Worm (Caenorhabditis elegans) whole organism, young adult: ENCODE data around the gene K08H2.10.

Experiments
- B0019.2 ChIP-seq: fragments of 200-800 bp; sonication (Bioruptor generic); conservative IDR thresholded peaks from 2 replicates; pipeline ENCODE4 v1.3.6; 2022; ENCODE audit warnings: missing genetic modification reagents, missing genetic modification characterization, missing compliant biosample characterization
- B0035.1 ChIP-seq: sonication (generic microtip); optimal IDR thresholded peaks from 2 replicates; lab custom pipeline; 2016; ENCODE audit warnings: missing genetic modification characterization, mild to moderate bottlenecking, missing compliant biosample characterization, missing genotype, missing genetic modification reagents
- B0336.3 ChIP-seq: fragments of 200-800 bp; sonication (Bioruptor generic); IDR thresholded peaks from 2 replicates; pipeline ENCODE4 v1.3.6; 2022; ENCODE audit warnings: missing genetic modification characterization, missing compliant biosample characterization
- F22D6.2 ChIP-seq: sonication (generic microtip); optimal IDR thresholded peaks from 2 replicates; lab custom pipeline; 2016; ENCODE audit warnings: mild to moderate bottlenecking, missing genetic modification characterization, missing compliant biosample characterization
- F33H1.4 ChIP-seq: fragments of 200-800 bp; sonication (Bioruptor generic); IDR thresholded peaks from 2 replicates; pipeline ENCODE4 v1.3.6; 2022; ENCODE audit warnings: missing genetic modification reagents, missing genetic modification characterization, missing compliant biosample characterization
- F52B5.7 ChIP-seq: sonication (generic microtip); optimal IDR thresholded peaks from 2 replicates; lab custom pipeline; 2016; ENCODE audit warnings: mild to moderate bottlenecking, missing genetic modification characterization, missing compliant biosample characterization
- F55B11.4 ChIP-seq: sonication (generic microtip); optimal IDR thresholded peaks from 2 replicates; lab custom pipeline; 2016; ENCODE audit warnings: missing compliant biosample characterization, missing genetic modification characterization, borderline replicate concordance; ENCODE audit not compliant: insufficient read depth
- F57A8.1 ChIP-seq: fragments of 200-800 bp; sonication (Bioruptor generic); optimal IDR thresholded peaks from 2 replicates; lab custom pipeline; 2018; ENCODE audit warnings: mild to moderate bottlenecking, missing genetic modification characterization, moderate library complexity, missing compliant biosample characterization
- Y53F4B.3 ChIP-seq: fragments of 200-800 bp; sonication (Bioruptor generic); IDR thresholded peaks from 2 replicates; pipeline ENCODE4 v1.3.6; 2022; ENCODE audit warnings: missing genetic modification reagents, missing genetic modification characterization, missing compliant biosample characterization
- Y56A3A.18 ChIP-seq: fragments of 200-800 bp; sonication (Bioruptor generic); IDR thresholded peaks from 2 replicates; pipeline ENCODE4 v1.3.6; 2022; ENCODE audit warnings: missing genetic modification reagents, missing genetic modification characterization, missing compliant biosample characterization
- Y79H2A.3 ChIP-seq: fragments of 200-800 bp; sonication (Bioruptor generic); conservative IDR thresholded peaks from 2 replicates; pipeline ENCODE4 v1.3.6; 2022; ENCODE audit warnings: missing genetic modification reagents, missing genetic modification characterization, missing compliant biosample characterization
- aptf-3 ChIP-seq: fragments of 200-800 bp; sonication (Bioruptor generic); IDR thresholded peaks from 2 replicates; pipeline ENCODE4 v1.3.6; 2022; ENCODE audit warnings: missing genetic modification characterization, missing compliant biosample characterization
- athp-1 ChIP-seq: sonication (generic microtip); optimal IDR thresholded peaks from 2 replicates; lab custom pipeline; 2017; ENCODE audit warnings: mild to moderate bottlenecking, missing genetic modification characterization, missing compliant biosample characterization
- cebp-1 ChIP-seq, 2 experiments: fragments of 200-800 bp in 1 of 2; sonication (Bioruptor generic) in 1 of 2; sonication (generic microtip) in 1 of 2; IDR thresholded peaks in 1 of 2; optimal IDR thresholded peaks in 1 of 2; 2 replicates each; pipeline versions ENCODE4 v1.3.6 to Lab custom; 2017 to 2022; ENCODE audit warnings: missing compliant biosample characterization in 2 of 2, missing genetic modification characterization in 2 of 2, mild to moderate bottlenecking in 1 of 2, missing genetic modification reagents in 1 of 2, moderate library complexity in 1 of 2
- ceh-79 ChIP-seq: sonication (generic microtip); optimal IDR thresholded peaks from 2 replicates; lab custom pipeline; 2017; ENCODE audit warnings: mild to moderate bottlenecking, missing genetic modification characterization, missing compliant biosample characterization
- dox-1 ChIP-seq: fragments of 200-800 bp; sonication (Bioruptor generic); IDR thresholded peaks from 2 replicates; pipeline ENCODE4 v1.3.6; 2022; ENCODE audit warnings: missing genetic modification reagents, missing genetic modification characterization, missing compliant biosample characterization
- dpff-1 ChIP-seq: sonication (generic microtip); optimal IDR thresholded peaks from 2 replicates; lab custom pipeline; 2017; ENCODE audit warnings: mild to moderate bottlenecking, missing genetic modification characterization, missing compliant biosample characterization
- efl-1 ChIP-seq: fragments of 150-350 bp; optimal IDR thresholded peaks from 2 replicates; lab custom pipeline; 2014; ENCODE audit warnings: missing biosample characterization, missing genetic modification reagents, missing genetic modification characterization
- ekl-4 ChIP-seq: fragments of 200-800 bp; sonication (Bioruptor generic); IDR thresholded peaks from 2 replicates; pipeline ENCODE4 v1.3.6; 2022; ENCODE audit warnings: missing genetic modification reagents, missing genetic modification characterization, missing compliant biosample characterization
- gei-17 ChIP-seq: fragments of 200-800 bp; sonication (Bioruptor generic); optimal IDR thresholded peaks from 2 replicates; lab custom pipeline; 2018; ENCODE audit warnings: mild to moderate bottlenecking, missing genetic modification characterization, missing compliant biosample characterization
- lag-1 ChIP-seq: fragments of 200-800 bp; sonication (Bioruptor generic); IDR thresholded peaks from 2 replicates; pipeline ENCODE4 v1.3.6; 2022; ENCODE audit warnings: missing genetic modification reagents, missing genetic modification characterization, missing compliant biosample characterization
- let-607 ChIP-seq, 2 experiments: fragments of 200-800 bp in 1 of 2; sonication (Bioruptor generic) in 1 of 2; sonication (generic microtip) in 1 of 2; optimal IDR thresholded peaks; 2 replicates each; lab custom pipeline; 2016 to 2018; ENCODE audit warnings: mild to moderate bottlenecking in 2 of 2, missing compliant biosample characterization in 2 of 2, missing genetic modification characterization in 2 of 2, moderate library complexity in 2 of 2, missing genotype in 1 of 2
- lin-35 ChIP-seq, 3 experiments: fragments of 150-350 bp in 2 of 3; sonication (generic microtip) in 1 of 3; optimal IDR thresholded peaks; 2 replicates each; lab custom pipeline; 2014 to 2018; ENCODE audit warnings: missing biosample characterization in 3 of 3, missing genetic modification characterization in 3 of 3, missing genetic modification reagents in 3 of 3
- madf-8 ChIP-seq: fragments of 200-800 bp; sonication (Bioruptor generic); conservative IDR thresholded peaks from 2 replicates; pipeline ENCODE4 v1.3.6; 2022; ENCODE audit warnings: missing genetic modification reagents, missing genetic modification characterization, missing compliant biosample characterization
- nhr-120 ChIP-seq: fragments of 200-800 bp; sonication (Bioruptor generic); IDR thresholded peaks from 2 replicates; pipeline ENCODE4 v1.3.6; 2022; ENCODE audit warnings: missing genetic modification characterization, missing compliant biosample characterization
- nhr-80 ChIP-seq: sonication (generic microtip); optimal IDR thresholded peaks from 2 replicates; lab custom pipeline; 2016; ENCODE audit warnings: missing genetic modification characterization, missing compliant biosample characterization
- sdz-38 ChIP-seq: sonication (generic microtip); optimal IDR thresholded peaks from 2 replicates; lab custom pipeline; 2016; ENCODE audit warnings: missing genotype, missing genetic modification characterization, missing compliant biosample characterization
- snpc-4 ChIP-seq, 5 experiments: fragments of 150-350 bp in 1 of 5; sonication (generic microtip) in 4 of 5; optimal IDR thresholded peaks; 2 replicates each; lab custom pipeline; 2014 to 2018; ENCODE audit warnings: missing genetic modification characterization in 5 of 5, missing biosample characterization in 3 of 5, antibody characterized with exemption in 2 of 5, mild to moderate bottlenecking in 2 of 5, missing compliant biosample characterization in 2 of 5, missing genotype in 2 of 5, moderate library complexity in 2 of 5, missing genetic modification reagents in 1 of 5
- sptf-2 ChIP-seq: fragments of 200-800 bp; sonication (Bioruptor generic); optimal IDR thresholded peaks from 2 replicates; lab custom pipeline; 2018; ENCODE audit warnings: mild to moderate bottlenecking, missing genetic modification characterization, missing compliant biosample characterization
- tbp1 ChIP-seq: fragments of 200-800 bp; sonication (Bioruptor generic); optimal IDR thresholded peaks from 2 replicates; lab custom pipeline; 2018; ENCODE audit warnings: mild to moderate bottlenecking, missing genetic modification characterization, missing compliant biosample characterization
- tlf-1 ChIP-seq: fragments of 200-800 bp; sonication (Bioruptor generic); optimal IDR thresholded peaks from 2 replicates; lab custom pipeline; 2018; ENCODE audit warnings: mild to moderate bottlenecking, missing genetic modification characterization, missing compliant biosample characterization
- unc-130 ChIP-seq: sonication (generic microtip); optimal IDR thresholded peaks from 2 replicates; lab custom pipeline; 2016; ENCODE audit warnings: missing genetic modification reagents, missing genetic modification characterization, missing compliant biosample characterization
- unc-62 ChIP-seq: fragments of 150-350 bp; optimal IDR thresholded peaks from 2 replicates; lab custom pipeline; 2014; ENCODE audit warnings: missing biosample characterization, missing genetic modification reagents, missing genetic modification characterization
- ztf-22 ChIP-seq: fragments of 200-800 bp; sonication (Bioruptor generic); optimal IDR thresholded peaks from 2 replicates; lab custom pipeline; 2018; ENCODE audit warnings: mild to moderate bottlenecking, missing genetic modification characterization, moderate library complexity, missing compliant biosample characterization
- ztf-28 ChIP-seq: fragments of 200-800 bp; sonication (Bioruptor generic); IDR thresholded peaks from 2 replicates; pipeline ENCODE4 v1.3.6; 2022; ENCODE audit warnings: missing genetic modification reagents, missing genetic modification characterization, missing compliant biosample characterization

Gene K08H2.10

DNA sequence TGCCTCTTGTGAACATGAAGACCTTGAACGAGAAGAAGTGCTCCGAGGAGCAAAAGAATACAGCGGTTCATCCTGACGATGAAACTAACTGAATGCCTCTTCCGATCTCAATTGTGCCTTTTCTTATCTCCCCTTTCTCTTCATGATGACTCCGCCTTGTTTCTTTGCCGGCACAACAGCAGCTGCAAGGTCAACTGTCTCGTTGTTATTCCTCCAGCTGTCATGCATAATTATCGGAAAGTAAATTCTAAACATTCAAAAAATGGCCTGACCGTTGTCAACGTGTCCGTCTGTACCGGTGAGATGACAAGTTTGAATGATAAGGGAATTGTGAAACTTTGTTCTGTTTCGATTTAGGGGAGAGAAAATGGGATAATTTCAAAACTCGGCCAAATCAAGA, 36.2 kb upstream of the K08H2.10 start, which contains the start of gene asp-4:
TSS of gene asp-4 (minus strand) at position 106 of the 400 bp plus-strand sequence.
- no peak for TF ChIP-seq madf-8 (GFP tag; lab: Robert Waterston, UW)
- no peak for TF ChIP-seq B0336.3 (GFP tag; lab: Robert Waterston, UW)
- TF ChIP-seq F57A8.1, result no peak
- peak; percentile 3 for TF ChIP-seq tbp1 (GFP tag; lab: Kevin White, UChicago)
- TF ChIP-seq F33H1.4 (GFP tag; lab: Robert Waterston, UW), result no peak
- TF ChIP-seq Y79H2A.3 (GFP tag; lab: Robert Waterston, UW), result no peak
- TF ChIP-seq F22D6.2 (tag; lab: Kevin White, UChicago), result no peak
- no peak for TF ChIP-seq aptf-3 (GFP tag; lab: Robert Waterston, UW)
- TF ChIP-seq gei-17 (GFP tag; lab: Kevin White, UChicago), result no peak
- no peak for TF ChIP-seq nhr-120 (GFP tag; lab: Robert Waterston, UW)
- TF ChIP-seq ztf-22 (GFP tag; lab: Kevin White, UChicago), result peak; percentile 13
- TF ChIP-seq athp-1, result no peak
- no peak for TF ChIP-seq tlf-1 (GFP tag; lab: Kevin White, UChicago)
- no peak for TF ChIP-seq ceh-79 (tag; lab: Kevin White, UChicago)
- no peak for TF ChIP-seq snpc-4 (GFP tag; optimal IDR thresholded peaks at IDR 0.05; lab: Kevin White, UChicago)
- no peak for TF ChIP-seq snpc-4 (tag; optimal IDR thresholded peaks at IDR 0.05; lab: Kevin White, UChicago)
- TF ChIP-seq unc-62 (GFP tag; lab: Kevin White, UChicago), result peak; percentile 84
- TF ChIP-seq efl-1 (GFP tag; lab: Kevin White, UChicago), result no peak
- TF ChIP-seq ztf-28 (GFP tag; lab: Robert Waterston, UW), result no peak
- no peak for TF ChIP-seq sdz-38 (tag; lab: Kevin White, UChicago)
- TF ChIP-seq lin-35 (GFP tag; optimal IDR thresholded peaks at IDR 0.05; lab: Kevin White, UChicago), result no peak
- peak; percentile 85 for TF ChIP-seq nhr-80 (tag; lab: Kevin White, UChicago)
- TF ChIP-seq dox-1 (GFP tag; lab: Robert Waterston, UW), result peak; percentile 51
- TF ChIP-seq cebp-1 (GFP tag; IDR thresholded peaks at IDR 0.05; lab: Robert Waterston, UW), result no peak; the same call in 1 of the 2 replicates
- TF ChIP-seq cebp-1 (tag; optimal IDR thresholded peaks at IDR 0.05; lab: Kevin White, UChicago), result peak; percentile 36
- TF ChIP-seq B0035.1 (tag; lab: Kevin White, UChicago), result no peak
- no peak for TF ChIP-seq F55B11.4 (tag; lab: Kevin White, UChicago)
- TF ChIP-seq B0019.2 (GFP tag; lab: Robert Waterston, UW), result no peak
- peak in 1 of 2 experiments; percentile 33 for TF ChIP-seq let-607 (tag; optimal IDR thresholded peaks at IDR 0.05; lab: Kevin White, UChicago)

DNA sequence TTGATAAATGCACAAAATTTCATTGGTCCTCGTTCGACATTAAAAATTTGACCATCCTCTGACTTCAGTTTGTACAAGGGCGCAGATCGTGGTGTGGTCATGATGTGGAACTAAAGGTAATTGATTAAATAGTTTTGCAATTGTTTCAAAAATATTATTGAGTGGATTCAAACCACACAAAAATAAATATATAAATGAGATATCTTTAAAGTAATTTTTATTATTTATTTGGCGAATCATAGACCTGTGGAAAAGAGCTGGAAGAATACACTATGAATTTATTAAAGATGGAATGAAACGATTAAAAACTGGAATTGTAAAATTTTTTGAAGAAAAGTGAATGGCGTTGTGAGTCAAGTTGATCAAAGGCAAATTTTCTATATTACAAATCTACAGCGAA, 34.2 kb upstream of the K08H2.10 start, which contains the start of gene skr-20:
TSS of gene skr-20 (minus strand) at position 101 of the 400 bp plus-strand sequence.
- no peak for TF ChIP-seq ekl-4 (GFP tag; lab: Robert Waterston, UW)
- TF ChIP-seq Y56A3A.18 (GFP tag; lab: Robert Waterston, UW), result no peak
- no peak for TF ChIP-seq lag-1 (GFP tag; lab: Robert Waterston, UW)
- TF ChIP-seq Y53F4B.3 (GFP tag; lab: Robert Waterston, UW), result no peak
- no peak for TF ChIP-seq B0035.1 (tag; lab: Kevin White, UChicago)
- TF ChIP-seq F52B5.7 (tag; lab: Kevin White, UChicago), result no peak
- no peak for TF ChIP-seq dpff-1 (tag; lab: Kevin White, UChicago)
- no peak for TF ChIP-seq B0336.3 (GFP tag; lab: Robert Waterston, UW)
- no peak for TF ChIP-seq sptf-2 (GFP tag; lab: Kevin White, UChicago)

DNA sequence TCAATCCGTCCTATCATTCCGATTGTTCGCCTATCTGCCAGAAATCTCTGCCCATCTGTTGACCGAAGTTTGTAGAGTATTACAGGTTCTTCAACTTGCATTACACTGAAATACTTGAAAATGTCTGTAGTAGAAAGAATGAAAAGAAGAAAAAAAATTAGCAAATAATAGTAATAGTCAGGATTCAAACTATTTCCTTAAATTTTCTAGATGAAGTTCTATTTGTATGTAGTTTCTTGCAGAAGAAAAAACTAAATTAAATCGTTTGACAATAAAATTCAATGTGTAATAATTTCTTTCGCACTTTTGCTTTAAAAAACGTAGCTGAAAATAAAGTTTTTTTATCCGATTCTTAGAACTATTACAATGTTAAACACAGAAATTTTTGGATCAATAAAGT, 33.0 kb upstream of the K08H2.10 start, which contains the start of gene skr-19:
TSS of gene skr-19 (minus strand) at position 101 of the 400 bp plus-strand sequence.
- TF ChIP-seq unc-130, result no peak
- TF ChIP-seq, all 124 proteins: peak for 0
